Fruit fly (Drosophila melanogaster): ENCODE measurements around the gene hiw.
A peak's percentile ranks its signal among the peaks of the same experiment; 100 is the strongest.

hiw gene

dm6 chrX:15023395-15023794, 39.8 kb downstream of the hiw start:
- TF ChIP-seq D19A (tag; optimal IDR thresholded peaks at IDR 0.05) (peak; percentile 24), salm (tag; optimal IDR thresholded peaks at IDR 0.05) (no peak)

- peak; percentile 62; the same call in 2 of the 3 replicates for TF ChIP-seq CG11560 (tag; IDR thresholded peaks at IDR 0.05)
- peak; percentile 79 for TF ChIP-seq CG31441 (GFP tag; IDR thresholded peaks at IDR 0.05)
- TF ChIP-seq Atf-2 (GFP tag; optimal IDR thresholded peaks at IDR 0.05), result peak; percentile 86
- peak; percentile 80 for TF ChIP-seq Chrac-16 (GFP tag; optimal IDR thresholded peaks at IDR 0.05)
- no peak for TF ChIP-seq CG14860 (GFP tag; IDR thresholded peaks at IDR 0.05; ENCODE audit: partially characterized antibody)
- peak; percentile 82 for TF ChIP-seq CG12104 (GFP tag; optimal IDR thresholded peaks at IDR 0.05)
- no peak for TF ChIP-seq Doc3 (GFP tag; IDR thresholded peaks at IDR 0.05; ENCODE audit: partially characterized antibody)
- peak; percentile 69 for TF ChIP-seq CG4404 (GFP tag; IDR thresholded peaks at IDR 0.05)
- TF ChIP-seq E2f1 (GFP tag; IDR thresholded peaks at IDR 0.05), result peak; percentile 70
- peak; percentile 83 for TF ChIP-seq CG7556 (GFP tag; optimal IDR thresholded peaks at IDR 0.05)
- peak; percentile 73 for TF ChIP-seq CG9876 (GFP tag; optimal IDR thresholded peaks at IDR 0.05)
- peak; percentile 82 for TF ChIP-seq CG10979 (tag; optimal IDR thresholded peaks at IDR 0.05)
- peak; percentile 73 for TF ChIP-seq btn (GFP tag; optimal IDR thresholded peaks at IDR 0.05)
- peak in 1 of 2 experiments; percentile 56 for TF ChIP-seq Hr78 (GFP tag; optimal IDR thresholded peaks at IDR 0.05)
- peak; percentile 89 for TF ChIP-seq CG2678 (tag; optimal IDR thresholded peaks at IDR 0.05)
- peak; percentile 3 for TF ChIP-seq fd102C (GFP tag; optimal IDR thresholded peaks at IDR 0.05)
- peak; percentile 85 for TF ChIP-seq CG16863 (GFP tag; optimal IDR thresholded peaks at IDR 0.05)
- peak; percentile 72 for TF ChIP-seq cato (GFP tag; optimal IDR thresholded peaks at IDR 0.05; ENCODE audit: borderline replicate concordance)
- TF ChIP-seq Nf-YB (GFP tag; optimal IDR thresholded peaks at IDR 0.05), result peak; percentile 68
- TF ChIP-seq CG3407 (GFP tag; optimal IDR thresholded peaks at IDR 0.05), result peak; percentile 73
- TF ChIP-seq CG10959 (GFP tag; IDR thresholded peaks at IDR 0.05), result peak; percentile 77
- peak; percentile 82 for TF ChIP-seq CG8388 (GFP tag; optimal IDR thresholded peaks at IDR 0.05)
- TF ChIP-seq CG12942 (GFP tag; optimal IDR thresholded peaks at IDR 0.05), result peak; percentile 75
- peak; percentile 84 for TF ChIP-seq Fer1 (GFP tag; optimal IDR thresholded peaks at IDR 0.05)
- 0 out of 2 replicates have a peak, but pooled peaks have one; percentile 33 for TF ChIP-seq CG16779 (GFP tag; IDR thresholded peaks at IDR 0.05)
- TF ChIP-seq CG6272 (GFP tag; IDR thresholded peaks at IDR 0.05), result peak; percentile 56; the same call in 1 of the 2 replicates
- no peak for TF ChIP-seq pita (GFP tag; optimal IDR thresholded peaks at IDR 0.05)
- peak; percentile 78 for TF ChIP-seq crc (GFP tag; optimal IDR thresholded peaks at IDR 0.05)
- TF ChIP-seq CG30431 (GFP tag; optimal IDR thresholded peaks at IDR 0.05), result peak; percentile 82
- peak; percentile 80 for TF ChIP-seq CrebB (tag; optimal IDR thresholded peaks at IDR 0.05)
- no peak for TF ChIP-seq unc-4 (GFP tag; IDR thresholded peaks at IDR 0.05; ENCODE audit: partially characterized antibody)
- TF ChIP-seq CG34224 (GFP tag; IDR thresholded peaks at IDR 0.05; ENCODE audit: partially characterized antibody), result no peak
- TF ChIP-seq zf30C (GFP tag; optimal IDR thresholded peaks at IDR 0.05), result peak; percentile 7
- TF ChIP-seq CG1792 (GFP tag; optimal IDR thresholded peaks at IDR 0.05), result peak; percentile 76
- peak in 1 of 2 experiments; percentile 90 for TF ChIP-seq Eip74EF (GFP tag; optimal IDR thresholded peaks at IDR 0.05)
- peak; percentile 64 for TF ChIP-seq CG10431 (GFP tag; optimal IDR thresholded peaks at IDR 0.05)
- TF ChIP-seq CG32532 (GFP tag; IDR thresholded peaks at IDR 0.05), result peak; percentile 82
- peak; percentile 79 for TF ChIP-seq onecut (GFP tag; IDR thresholded peaks at IDR 0.05)
- TF ChIP-seq hkb (optimal IDR thresholded peaks at IDR 0.05), result no peak
- TF ChIP-seq hkb (GFP tag; IDR thresholded peaks at IDR 0.05), result peak; percentile 88
- TF ChIP-seq BtbVII (GFP tag; optimal IDR thresholded peaks at IDR 0.05), result peak; percentile 79
- TF ChIP-seq fd96Cb (tag; optimal IDR thresholded peaks at IDR 0.05), result peak; percentile 90
- peak; percentile 82 for TF ChIP-seq sens-2 (GFP tag; IDR thresholded peaks at IDR 0.05)
- TF ChIP-seq CG15696 (tag; optimal IDR thresholded peaks at IDR 0.05), result peak; percentile 72
- peak; percentile 81; the same call in 2 of the 3 replicates for TF ChIP-seq so (GFP tag; IDR thresholded peaks at IDR 0.05)
- no peak for TF ChIP-seq dan (GFP tag; IDR thresholded peaks at IDR 0.05)
These were observed 41.0 kb downstream of the hiw start for dm6 chrX:15022219-15022618.
